Worm (Caenorhabditis elegans) whole organism, L4 larva: ENCODE measurements around the gene Y110A2AL.1.
A peak's percentile ranks its signal among the peaks of the same experiment; 100 is the strongest.

ENCODE experiments used
- F37D6.2 ChIP-seq: sonication (generic microtip); optimal IDR thresholded peaks from 2 replicates; lab custom pipeline; 2016; ENCODE audit warnings: mild to moderate bottlenecking, missing genetic modification characterization, missing compliant biosample characterization
- F49E8.2 ChIP-seq: sonication (generic microtip); optimal IDR thresholded peaks from 2 replicates; lab custom pipeline; 2016; ENCODE audit warnings: missing compliant biosample characterization, mild to moderate bottlenecking, missing genetic modification characterization, borderline replicate concordance
- Y75B8A.6 ChIP-seq: fragments of 200-800 bp; sonication (Bioruptor generic); IDR thresholded peaks from 2 replicates; pipeline ENCODE4 v1.3.6; 2022; ENCODE audit warnings: missing genetic modification reagents, missing genetic modification characterization, missing compliant biosample characterization
- ZK546.5 ChIP-seq, 2 experiments: sonication (generic microtip); optimal IDR thresholded peaks; 2 replicates each; lab custom pipeline; 2017; ENCODE audit warnings: missing biosample characterization in 2 of 2, missing genetic modification characterization in 2 of 2
- aha-1 ChIP-seq: fragments of 150-350 bp; peaks from one replicate; lab custom pipeline; 2014; ENCODE audit warnings: missing biosample characterization, missing genetic modification characterization
- cey-2 ChIP-seq: sonication (generic microtip); optimal IDR thresholded peaks from 3 replicates; lab custom pipeline; 2017; ENCODE audit warnings: missing genetic modification characterization, mild to moderate bottlenecking, missing compliant biosample characterization, antibody characterized with exemption, borderline replicate concordance; ENCODE audit not compliant: insufficient read depth
- dmd-6 ChIP-seq: fragments of 200-800 bp; sonication (Bioruptor generic); IDR thresholded peaks from 2 replicates; pipeline ENCODE4 v1.3.6; 2022; ENCODE audit warnings: missing genetic modification reagents, missing genetic modification characterization, missing compliant biosample characterization
- dpl-1 ChIP-seq: fragments of 150-350 bp; optimal IDR thresholded peaks from 2 replicates; lab custom pipeline; 2014; ENCODE audit warnings: missing biosample characterization, missing genetic modification reagents, missing genetic modification characterization
- duxl-1 ChIP-seq: sonication (generic microtip); optimal IDR thresholded peaks from 2 replicates; lab custom pipeline; 2016; ENCODE audit warnings: mild to moderate bottlenecking, missing genetic modification characterization, moderate library complexity, missing compliant biosample characterization; ENCODE audit not compliant: poor library complexity
- fos-1 ChIP-seq: fragments of 150-350 bp; optimal IDR thresholded peaks from 2 replicates; lab custom pipeline; 2014; ENCODE audit warnings: missing biosample characterization, missing genetic modification characterization
- gei-8 ChIP-seq: fragments of 200-800 bp; sonication (Bioruptor generic); optimal IDR thresholded peaks from 2 replicates; lab custom pipeline; 2018; ENCODE audit warnings: mild to moderate bottlenecking, missing genetic modification characterization, missing compliant biosample characterization
- hif-1 ChIP-seq, 2 experiments: sonication (generic microtip); optimal IDR thresholded peaks; 2 replicates each; lab custom pipeline; 2016 to 2017; ENCODE audit warnings: missing compliant biosample characterization in 2 of 2, missing genetic modification characterization in 2 of 2, missing genetic modification reagents in 2 of 2, missing genotype in 2 of 2, mild to moderate bottlenecking in 1 of 2
- jun-1 ChIP-seq: fragments of 150-350 bp; optimal IDR thresholded peaks from 2 replicates; lab custom pipeline; 2014; ENCODE audit warnings: missing biosample characterization, missing genetic modification reagents, missing genetic modification characterization
- lin-1 ChIP-seq: fragments of 200-800 bp; sonication (Bioruptor generic); IDR thresholded peaks from 2 replicates; pipeline ENCODE4 v1.3.6; 2022; ENCODE audit warnings: missing genetic modification reagents, missing genetic modification characterization, missing compliant biosample characterization
- lin-38 ChIP-seq: fragments of 200-800 bp; sonication (Bioruptor generic); IDR thresholded peaks from 2 replicates; pipeline ENCODE4 v1.3.6; 2022; ENCODE audit warnings: missing genetic modification reagents, missing genetic modification characterization, missing compliant biosample characterization
- mdl-1 ChIP-seq, 2 experiments: fragments of 150-350 bp in 1 of 2; sonication (generic microtip) in 1 of 2; optimal IDR thresholded peaks; 2 replicates each; lab custom pipeline; 2014 to 2017; ENCODE audit warnings: missing biosample characterization in 2 of 2, missing genetic modification characterization in 2 of 2
- mes-2 ChIP-seq: sonication (generic microtip); optimal IDR thresholded peaks from 2 replicates; lab custom pipeline; 2016; ENCODE audit warnings: missing genotype, mild to moderate bottlenecking, missing genetic modification characterization, missing compliant biosample characterization; ENCODE audit not compliant: poor library complexity, severe bottlenecking
- nhr-10 ChIP-seq: fragments of 150-350 bp; optimal IDR thresholded peaks from 2 replicates; lab custom pipeline; 2014; ENCODE audit warnings: missing biosample characterization, missing genetic modification characterization
- nhr-111 ChIP-seq: fragments of 200-800 bp; sonication (Bioruptor generic); optimal IDR thresholded peaks from 2 replicates; lab custom pipeline; 2018; ENCODE audit warnings: mild to moderate bottlenecking, missing genetic modification characterization, missing compliant biosample characterization
- nhr-25 ChIP-seq: sonication (generic microtip); optimal IDR thresholded peaks from 2 replicates; lab custom pipeline; 2017; ENCODE audit warnings: missing genetic modification characterization, mild to moderate bottlenecking, missing compliant biosample characterization, antibody characterized with exemption, moderate library complexity, borderline replicate concordance; ENCODE audit not compliant: insufficient read depth
- nhr-41 ChIP-seq: fragments of 200-800 bp; sonication (Bioruptor generic); IDR thresholded peaks from 2 replicates; pipeline ENCODE4 v1.3.6; 2022; ENCODE audit warnings: missing genetic modification reagents, missing genetic modification characterization, missing compliant biosample characterization
- nhr-42 ChIP-seq: fragments of 200-800 bp; sonication (Bioruptor generic); IDR thresholded peaks from 2 replicates; pipeline ENCODE4 v1.3.6; 2022; ENCODE audit warnings: missing genetic modification characterization, missing compliant biosample characterization
- pha-4 ChIP-seq, 2 experiments: fragments of 150-350 bp in 1 of 2; fragments of 200-800 bp in 1 of 2; sonication (Bioruptor generic) in 1 of 2; IDR thresholded peaks in 1 of 2; optimal IDR thresholded peaks in 1 of 2; 2 replicates each; pipeline versions ENCODE4 v1.3.6 to Lab custom; 2014 to 2022; ENCODE audit warnings: missing genetic modification characterization in 2 of 2, missing genetic modification reagents in 2 of 2, missing biosample characterization in 1 of 2, missing compliant biosample characterization in 1 of 2
- php-3 ChIP-seq: fragments of 200-800 bp; sonication (Bioruptor generic); IDR thresholded peaks from 2 replicates; pipeline ENCODE4 v1.3.6; 2022; ENCODE audit warnings: missing genetic modification reagents, missing genetic modification characterization, missing compliant biosample characterization
- saeg-2 ChIP-seq: fragments of 200-800 bp; sonication (Bioruptor generic); IDR thresholded peaks from 2 replicates; pipeline ENCODE4 v1.3.6; 2022; ENCODE audit warnings: missing genetic modification reagents, missing genetic modification characterization, missing compliant biosample characterization
- sdz-12 ChIP-seq: fragments of 200-800 bp; sonication (Bioruptor generic); optimal IDR thresholded peaks from 2 replicates; lab custom pipeline; 2018; ENCODE audit warnings: mild to moderate bottlenecking, missing genetic modification characterization, missing compliant biosample characterization
- set-16 ChIP-seq: fragments of 200-800 bp; sonication (Bioruptor generic); IDR thresholded peaks from 2 replicates; pipeline ENCODE4 v1.3.6; 2022; ENCODE audit warnings: missing genetic modification reagents, missing genetic modification characterization, missing compliant biosample characterization
- unc-130 ChIP-seq: sonication (generic microtip); optimal IDR thresholded peaks from 2 replicates; lab custom pipeline; 2016; ENCODE audit warnings: missing genetic modification reagents, missing genetic modification characterization, missing compliant biosample characterization
- unc-62 ChIP-seq, 3 experiments: fragments of 150-350 bp in 1 of 3; sonication (generic microtip); optimal IDR thresholded peaks in 2 of 3; peaks in 1 of 3; 1 replicate in 1 of 3; 2 replicates in 2 of 3; lab custom pipeline; 2014 to 2017; ENCODE audit warnings: missing biosample characterization in 3 of 3, missing genetic modification characterization in 3 of 3, missing genetic modification reagents in 3 of 3, missing genotype in 1 of 3
- zip-11 ChIP-seq: fragments of 200-800 bp; sonication (Bioruptor generic); IDR thresholded peaks from 2 replicates; pipeline ENCODE4 v1.3.6; 2022; ENCODE audit warnings: missing genetic modification characterization, missing compliant biosample characterization
- zip-2 ChIP-seq: fragments of 150-350 bp; optimal IDR thresholded peaks from 2 replicates; lab custom pipeline; 2014; ENCODE audit warnings: missing biosample characterization, missing genetic modification characterization

Gene Y110A2AL.1

ce11 chrII:2913505-2913904 is 38.6 kb downstream of the Y110A2AL.1 start, which contains the start of gene ubc-15:
Gene ubc-15 (minus strand): TSS chrII:2913605.
- TF ChIP-seq duxl-1 (tag; lab: Kevin White, UChicago) = no peak
- no peak for TF ChIP-seq zip-11
- TF ChIP-seq zip-2 (tag; lab: Kevin White, UChicago) = no peak
- TF ChIP-seq gei-8 (GFP tag; lab: Kevin White, UChicago) = no peak
- TF ChIP-seq sdz-12 (GFP tag; lab: Kevin White, UChicago) = no peak

- TF ChIP-seq nhr-111 (GFP tag; lab: Kevin White, UChicago) (no peak), unc-130 (GFP tag; lab: Kevin White, UChicago) (peak; percentile 55), ZK546.5 (tag; optimal IDR thresholded peaks at IDR 0.05; lab: Kevin White, UChicago) (no peak), dmd-6 (GFP tag; lab: Robert Waterston, UW) (no peak), hif-1 (tag; optimal IDR thresholded peaks at IDR 0.05; lab: Kevin White, UChicago) (peak in 1 of 2 experiments; percentile 26), aha-1 (peak; percentile 62), unc-62 (GFP tag; optimal IDR thresholded peaks at IDR 0.05 in 1 of 2; lab: Kevin White, UChicago) (peak in 1 of 2 experiments; percentile 18), unc-62 (tag; optimal IDR thresholded peaks at IDR 0.05; lab: Kevin White, UChicago) (no peak), nhr-10 (no peak), mes-2 (peak; percentile 78), nhr-41 (GFP tag; lab: Robert Waterston, UW) (no peak), lin-38 (GFP tag; lab: Robert Waterston, UW) (peak; percentile 10; the same call in 1 of the 2 replicates), Y75B8A.6 (GFP tag; lab: Robert Waterston, UW) (no peak), duxl-1 (tag; lab: Kevin White, UChicago) (no peak), F49E8.2 (tag; lab: Kevin White, UChicago) (peak; percentile 85), nhr-25 (tag; lab: Kevin White, UChicago) (no peak), dpl-1 (GFP tag; lab: Kevin White, UChicago) (peak; percentile 65), php-3 (GFP tag; lab: Robert Waterston, UW) (no peak)
- TF ChIP-seq, all 104 proteins: peak for 8
These were observed 44.4 kb downstream of the Y110A2AL.1 start, which contains the start of the genes ncap-1 and Y110A2AR.1 for ce11 chrII:2919074-2919857. Gene ncap-1 (minus strand): TSS chrII:2919314. Gene Y110A2AR.1 (plus strand): TSS chrII:2919710.

ce11 chrII:2920234-2920633 is 45.3 kb downstream of the Y110A2AL.1 start:
- TF ChIP-seq pha-4 (GFP tag; IDR thresholded peaks at IDR 0.05; lab: Robert Waterston, UW) (no peak), pha-4 (tag; optimal IDR thresholded peaks at IDR 0.05; lab: Kevin White, UChicago) (no peak), cey-2 (tag; lab: Kevin White, UChicago) (no peak), saeg-2 (GFP tag; lab: Robert Waterston, UW) (no peak), aha-1 (peak; percentile 7), dpl-1 (GFP tag; lab: Kevin White, UChicago) (no peak), jun-1 (tag; lab: Kevin White, UChicago) (no peak), F37D6.2 (tag; lab: Kevin White, UChicago) (no peak), lin-1 (GFP tag; lab: Robert Waterston, UW) (no peak), mes-2 (no peak), set-16 (GFP tag; lab: Robert Waterston, UW) (peak; percentile 94), nhr-42 (no peak), fos-1 (no peak), mdl-1 (tag; optimal IDR thresholded peaks at IDR 0.05; lab: Kevin White, UChicago) (no peak), unc-130 (GFP tag; lab: Kevin White, UChicago) (no peak)
- TF ChIP-seq, all 104 proteins: peak for 2
